Fruit fly (Drosophila melanogaster) whole organism, embryonic: Measurements from ENCODE around the gene Cpr78Ca.

Source experiments
- Dll ChIP-seq: fragments of 200-800 bp; sonication (Bioruptor generic); IDR thresholded peaks from 4 replicates; pipeline ENCODE4 v1.3.6; 2022; ENCODE audit warnings: missing biosample characterization, missing genetic modification characterization; ENCODE audit not compliant: partially characterized antibody
- p53 ChIP-seq: fragments of 200-800 bp; sonication (Bioruptor generic); optimal IDR thresholded peaks from 2 replicates; lab custom pipeline; 2016; ENCODE audit warnings: missing biosample characterization, missing genetic modification characterization

DNA sequence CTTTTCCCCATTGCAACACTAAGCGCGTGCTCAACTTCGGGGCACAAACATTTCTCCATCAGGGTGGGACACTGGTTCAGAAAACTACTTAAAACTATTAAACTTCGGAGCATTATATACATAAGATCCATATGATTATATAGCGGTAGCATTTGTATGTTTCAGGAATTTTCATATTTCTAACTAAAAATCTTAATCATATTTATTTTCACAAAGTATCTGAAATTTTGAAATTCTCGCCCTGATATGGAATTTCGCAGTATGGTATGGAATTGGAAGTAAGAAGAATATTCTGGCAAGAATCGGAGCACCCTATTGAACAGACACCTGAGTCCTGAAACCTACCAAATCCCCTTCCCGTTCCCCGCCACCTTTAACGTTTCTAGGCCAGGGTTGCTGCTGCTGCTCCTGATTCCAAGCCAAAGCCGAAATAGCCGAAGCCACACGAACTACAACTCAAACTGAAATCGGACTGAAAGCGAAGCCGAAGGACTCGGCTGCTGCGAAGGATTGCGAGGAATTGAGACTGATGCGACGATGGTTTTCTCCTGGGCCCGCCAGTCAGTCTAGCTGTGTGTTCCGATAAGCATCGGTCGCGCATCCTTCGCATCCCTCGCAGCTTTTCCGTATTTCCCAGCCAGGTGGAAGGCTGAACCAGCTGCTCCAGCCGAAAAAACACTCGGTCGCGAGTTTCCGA, 29.4 kb upstream of the Cpr78Ca start:
- TF ChIP-seq p53 (no peak), Dll (GFP tag; lab: Robert Waterston, UW) (no peak)
